Fruit fly (Drosophila melanogaster) whole organism, pupa: ENCODE measurements around the gene CG31612.

ENCODE experiments used
- CG12605 ChIP-seq: fragments of 200-800 bp; sonication (Bioruptor generic); IDR thresholded peaks from 2 replicates; pipeline ENCODE4 v1.3.6; 2022; ENCODE audit warnings: missing biosample characterization, missing genetic modification characterization
- CG13204 ChIP-seq: fragments of 200-800 bp; sonication (Bioruptor generic); optimal IDR thresholded peaks from 2 replicates; lab custom pipeline; 2018; ENCODE audit warnings: missing biosample characterization, mild to moderate bottlenecking, missing genetic modification characterization, moderate library complexity
- CG14655 ChIP-seq: fragments of 200-800 bp; sonication (Bioruptor generic); optimal IDR thresholded peaks from 3 replicates; lab custom pipeline; 2017; ENCODE audit warnings: mild to moderate bottlenecking, missing biosample characterization, missing genetic modification reagents, missing genetic modification characterization
- CG15710 ChIP-seq: fragments of 200-800 bp; sonication (Bioruptor generic); optimal IDR thresholded peaks from 2 replicates; lab custom pipeline; 2018; ENCODE audit warnings: missing biosample characterization, mild to moderate bottlenecking, missing genetic modification characterization, moderate library complexity
- CG32121 ChIP-seq: fragments of 200-800 bp; sonication (Bioruptor generic); IDR thresholded peaks from 2 replicates; pipeline ENCODE4 v1.3.6; 2022; ENCODE audit warnings: missing biosample characterization, missing genetic modification characterization
- CG34367 ChIP-seq: fragments of 200-800 bp; sonication (Bioruptor generic); optimal IDR thresholded peaks from 2 replicates; lab custom pipeline; 2018; ENCODE audit warnings: missing biosample characterization, mild to moderate bottlenecking, missing genetic modification characterization
- CG4496 ChIP-seq: fragments of 200-800 bp; sonication (Bioruptor generic); IDR thresholded peaks from 3 replicates; pipeline ENCODE4 v1.3.6; 2022; ENCODE audit warnings: missing biosample characterization, missing genetic modification characterization
- CG8159 ChIP-seq: fragments of 200-800 bp; sonication (Bioruptor generic); optimal IDR thresholded peaks from 3 replicates; lab custom pipeline; 2018; ENCODE audit warnings: missing biosample characterization, mild to moderate bottlenecking, missing genetic modification characterization, moderate library complexity
- D1 ChIP-seq: fragments of 200-800 bp; sonication (Bioruptor generic); optimal IDR thresholded peaks from 2 replicates; lab custom pipeline; 2018; ENCODE audit warnings: missing biosample characterization, mild to moderate bottlenecking, missing genetic modification characterization, moderate library complexity
- EcR ChIP-seq: fragments of 200-800 bp; sonication (Bioruptor generic); optimal IDR thresholded peaks from 3 replicates; lab custom pipeline; 2019; ENCODE audit warnings: missing biosample characterization, missing genetic modification characterization, mild to moderate bottlenecking, moderate library complexity, missing genetic modification reagents
- Pif1A ChIP-seq: fragments of 200-800 bp; sonication (Bioruptor generic); optimal IDR thresholded peaks from 3 replicates; lab custom pipeline; 2016; ENCODE audit warnings: missing biosample characterization, missing genetic modification characterization
- Snoo ChIP-seq: fragments of 200-800 bp; sonication (Bioruptor generic); optimal IDR thresholded peaks from 3 replicates; lab custom pipeline; 2017; ENCODE audit warnings: missing biosample characterization, mild to moderate bottlenecking, missing genetic modification characterization, inconsistent platforms
- gl ChIP-seq: fragments of 200-800 bp; sonication (Bioruptor generic); optimal IDR thresholded peaks from 2 replicates; lab custom pipeline; 2018; ENCODE audit warnings: missing biosample characterization, mild to moderate bottlenecking, missing genetic modification characterization
- rn ChIP-seq: fragments of 200-800 bp; sonication (Bioruptor generic); IDR thresholded peaks from 2 replicates; pipeline ENCODE4 v1.3.6; 2022; ENCODE audit warnings: missing biosample characterization, missing genetic modification characterization

DNA sequence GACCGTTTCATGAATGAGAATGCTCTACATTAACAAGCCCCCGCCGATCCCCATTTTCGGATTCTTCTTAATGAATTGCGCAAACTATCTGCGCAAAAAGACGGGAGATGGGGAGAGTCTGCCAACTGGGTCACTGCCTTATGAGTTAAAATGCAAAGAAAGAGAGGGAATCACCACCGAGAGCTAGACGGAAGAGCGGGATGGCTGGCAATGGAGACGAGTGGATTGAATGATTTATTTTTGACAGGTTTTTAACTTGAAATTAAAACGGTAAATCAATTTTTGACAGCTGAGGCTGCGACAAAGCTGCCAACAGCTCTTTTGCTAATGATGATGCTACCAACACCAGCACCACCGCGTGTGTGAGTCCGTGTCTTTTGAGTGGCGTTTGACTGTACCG, 8.9 kb upstream of the CG31612 start:
- TF ChIP-seq Snoo (tag; lab: Kevin White, UChicago) (no peak), CG32121 (GFP tag; lab: Robert Waterston, UW) (no peak), CG13204 (no peak), EcR (peak; percentile 1), CG4496 (GFP tag; lab: Robert Waterston, UW) (no peak), CG34367 (tag; lab: Kevin White, UChicago) (no peak), D1 (no peak), rn (GFP tag; lab: Robert Waterston, UW) (no peak), CG15710 (tag; lab: Kevin White, UChicago) (no peak), CG14655 (GFP tag; lab: Kevin White, UChicago) (no peak), gl (no peak), CG8159 (tag; lab: Kevin White, UChicago) (no peak), Pif1A (GFP tag; lab: Kevin White, UChicago) (no peak), CG12605 (GFP tag; lab: Robert Waterston, UW) (no peak)
